Worm (Caenorhabditis elegans): ENCODE results near the gene F38C2.7.
"Not testable (repeated sequence)": the region's sequence is repeated elsewhere in the genome, so short reads cannot be mapped to it uniquely, and the experiment has no call there.

The F38C2.7 gene

DNA sequence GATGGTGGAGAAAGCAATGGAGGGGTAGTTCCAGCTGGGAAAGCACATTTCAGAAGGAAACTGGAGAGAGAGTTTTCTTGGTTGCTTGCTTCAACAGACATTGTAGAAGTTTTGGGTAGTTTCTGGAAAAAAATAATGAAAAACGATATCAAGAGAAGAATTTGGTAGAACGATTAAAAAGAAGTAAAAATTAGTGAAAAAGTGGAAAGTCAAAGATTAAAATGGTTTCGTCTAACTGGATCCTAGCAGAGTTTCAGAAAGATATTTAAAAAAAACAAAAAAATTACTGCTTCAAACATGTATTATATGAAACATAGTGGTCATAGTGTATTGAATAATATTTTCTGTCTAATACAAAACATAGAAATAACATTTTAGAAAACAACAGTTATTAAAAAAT lies at the start of gene F38C2.7:
F38C2.7 (minus strand) TSS at position 101 of the 400 bp plus-strand sequence.
- TF ChIP-seq Y55F3AM.14 (GFP tag; optimal IDR thresholded peaks at IDR 0.05) (no peak), alr-1 (tag; optimal IDR thresholded peaks at IDR 0.05) (no peak), aly-2 (tag; optimal IDR thresholded peaks at IDR 0.05) (no peak)

DNA sequence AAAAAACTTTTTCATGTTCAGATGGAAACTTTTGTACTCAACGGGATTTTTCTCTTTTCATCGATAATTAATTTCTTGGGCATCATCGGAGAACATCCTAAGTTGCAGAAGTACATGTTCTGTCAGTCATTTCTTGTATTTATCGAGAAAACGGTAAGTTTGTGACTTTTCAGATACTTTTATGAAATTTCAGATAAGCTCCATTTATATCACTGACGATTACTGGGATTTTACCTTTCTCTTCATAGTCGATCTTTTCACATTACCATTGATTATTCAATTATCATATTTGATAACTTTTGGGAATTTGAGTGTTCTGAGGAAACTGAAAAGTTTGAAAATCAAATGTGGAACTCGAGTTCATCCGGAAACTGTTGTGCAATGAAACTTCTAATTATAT lies 47.4 kb upstream of the F38C2.7 start, which contains the start of gene srz-105:
srz-105 (plus strand) TSS at position 301 of the 400 bp plus-strand sequence.
- TF ChIP-seq Y55F3AM.14 (GFP tag; optimal IDR thresholded peaks at IDR 0.05) = no peak
- no peak for TF ChIP-seq unc-39 (tag; optimal IDR thresholded peaks at IDR 0.05)
- TF ChIP-seq aly-2 (tag; optimal IDR thresholded peaks at IDR 0.05) = no peak
- TF ChIP-seq gmeb-1 (tag; optimal IDR thresholded peaks at IDR 0.05) = no peak
- no peak for TF ChIP-seq ztf-11 (tag; optimal IDR thresholded peaks at IDR 0.05)
- no peak for TF ChIP-seq unc-55 (GFP tag; optimal IDR thresholded peaks at IDR 0.05)
- TF ChIP-seq sma-3 (GFP tag; optimal IDR thresholded peaks at IDR 0.05) = no peak
- TF ChIP-seq elt-1 (tag; optimal IDR thresholded peaks at IDR 0.05) = no peak
- TF ChIP-seq ceh-16 (tag; optimal IDR thresholded peaks at IDR 0.05) = no peak
- TF ChIP-seq nhr-25 (tag; optimal IDR thresholded peaks at IDR 0.05) = no peak

DNA sequence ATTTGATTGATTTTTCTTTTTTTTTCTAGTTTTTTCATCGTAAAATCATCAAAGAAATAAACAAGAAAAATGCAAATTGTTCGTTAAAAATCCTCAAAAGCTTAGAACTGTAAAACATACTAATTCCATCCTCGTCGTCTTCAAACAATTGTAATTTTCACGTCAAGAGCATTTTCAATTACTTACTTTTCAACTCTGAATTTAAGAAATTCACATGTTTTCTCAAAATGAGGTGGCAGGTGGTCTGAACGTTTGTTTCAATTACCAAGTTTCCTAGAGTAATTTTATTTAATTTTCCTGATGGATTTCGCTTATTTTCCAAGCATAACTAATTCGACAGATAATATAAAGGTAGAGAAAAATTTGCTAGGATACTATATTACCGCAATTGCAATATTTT lies 46.2 kb upstream of the F38C2.7 start, which contains the start of gene srz-104:
srz-104 (plus strand) TSS at position 301 of the 400 bp plus-strand sequence.
- TF ChIP-seq F13H6.1 (tag; optimal IDR thresholded peaks at IDR 0.05) (no peak), mab-5 (tag; optimal IDR thresholded peaks at IDR 0.05) (no peak), R02D3.7 (tag; optimal IDR thresholded peaks at IDR 0.05) (no peak), elt-1 (tag; optimal IDR thresholded peaks at IDR 0.05) (no peak), ztf-4 (tag; optimal IDR thresholded peaks at IDR 0.05) (no peak), gmeb-1 (tag; optimal IDR thresholded peaks at IDR 0.05) (no peak), elt-3 (tag; optimal IDR thresholded peaks at IDR 0.05) (no peak)

DNA sequence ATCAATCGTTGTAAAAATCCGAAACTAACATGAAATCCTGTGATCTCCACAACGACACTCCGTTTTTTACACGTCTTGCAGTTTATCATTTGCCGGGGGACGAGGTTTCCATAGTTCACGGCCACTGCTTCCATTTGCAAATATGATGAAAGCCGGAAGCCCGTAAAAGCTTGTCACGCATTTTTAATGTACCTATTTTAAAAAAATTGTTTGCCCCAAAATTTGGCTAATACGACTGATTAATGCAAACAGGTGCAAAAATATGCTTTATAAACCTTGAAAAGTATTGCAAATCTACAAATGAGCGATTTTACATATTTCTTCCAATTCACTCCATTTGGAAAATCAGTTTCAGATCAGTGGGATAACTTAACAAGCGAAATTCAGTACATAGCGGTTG lies 43.7 kb upstream of the F38C2.7 start, which contains the start of gene srz-61:
srz-61 (plus strand) TSS at position 301 of the 400 bp plus-strand sequence.
- TF ChIP-seq nhr-237 (tag; optimal IDR thresholded peaks at IDR 0.05) = no peak
- TF ChIP-seq skn-1 (tag; optimal IDR thresholded peaks at IDR 0.05) = no peak
- no peak for TF ChIP-seq sma-3 (GFP tag; optimal IDR thresholded peaks at IDR 0.05)
- no peak for TF ChIP-seq nhr-25 (tag; optimal IDR thresholded peaks at IDR 0.05)
- no peak for TF ChIP-seq nhr-6 (tag; optimal IDR thresholded peaks at IDR 0.05)
- TF ChIP-seq zag-1 (tag; optimal IDR thresholded peaks at IDR 0.05) = no peak

DNA sequence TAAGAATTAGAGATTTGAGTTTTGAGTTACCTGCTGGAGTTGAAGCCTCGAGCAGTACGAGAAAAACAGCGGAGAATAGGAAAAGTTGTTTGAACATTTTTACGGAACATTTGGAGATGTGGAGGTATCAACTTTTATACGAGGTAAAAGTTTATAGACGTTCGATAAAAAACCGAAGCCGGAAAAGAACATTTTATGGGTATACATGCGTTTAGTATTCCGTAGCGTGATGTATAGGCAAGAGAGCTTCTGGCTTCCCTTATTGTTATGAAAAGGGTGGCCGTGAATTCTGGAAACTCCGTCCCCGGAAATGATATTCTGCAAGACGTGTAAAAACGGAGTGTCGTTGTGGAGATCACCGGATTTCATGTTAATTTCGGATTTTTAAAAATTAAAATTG lies 43.2 kb upstream of the F38C2.7 start, which contains the start of gene K03D3.5:
K03D3.5 (minus strand) TSS at position 101 of the 400 bp plus-strand sequence.
- no peak for TF ChIP-seq R02D3.7 (tag; optimal IDR thresholded peaks at IDR 0.05)
- no peak for TF ChIP-seq nhr-11 (tag; optimal IDR thresholded peaks at IDR 0.05)
- no peak for TF ChIP-seq C34F6.9 (tag; optimal IDR thresholded peaks at IDR 0.05)
- TF ChIP-seq nhr-12 (tag; optimal IDR thresholded peaks at IDR 0.05) = no peak
- TF ChIP-seq peb-1 (tag; optimal IDR thresholded peaks at IDR 0.05) = no peak
- TF ChIP-seq mbf-1 (tag; optimal IDR thresholded peaks at IDR 0.05) = no peak

DNA sequence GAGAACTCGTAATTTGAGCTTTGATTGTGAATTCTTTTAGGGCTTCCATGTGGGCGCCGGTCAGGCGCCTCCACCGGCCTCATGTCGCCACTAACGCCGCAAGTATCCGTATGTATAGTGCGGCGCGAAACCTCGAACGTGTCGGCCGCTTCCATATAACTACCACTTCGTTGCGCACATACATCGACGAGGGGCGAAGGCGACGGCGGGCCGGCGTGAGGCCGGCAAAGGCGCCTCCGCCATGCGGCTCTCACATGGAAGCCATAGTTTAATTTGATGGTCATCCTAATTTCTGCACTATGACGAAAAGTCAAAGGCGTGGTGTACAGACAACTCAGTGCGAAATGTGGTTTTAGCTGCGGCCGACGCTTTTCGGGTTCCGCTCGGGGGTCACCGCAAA lies 32.9 kb upstream of the F38C2.7 start:
- TF ChIP-seq nhr-129 (tag; optimal IDR thresholded peaks at IDR 0.05) = no peak
- TF ChIP-seq aly-2 (tag; optimal IDR thresholded peaks at IDR 0.05) = no peak
- no peak for TF ChIP-seq lin-13 (GFP tag; optimal IDR thresholded peaks at IDR 0.05)
- TF ChIP-seq ceh-16 (tag; optimal IDR thresholded peaks at IDR 0.05) = no peak
- no peak for TF ChIP-seq fos-1 (tag; optimal IDR thresholded peaks at IDR 0.05)
- TF ChIP-seq C34F6.9 (tag; optimal IDR thresholded peaks at IDR 0.05) = no peak
- no peak for TF ChIP-seq nhr-12 (tag; optimal IDR thresholded peaks at IDR 0.05)
- no peak for TF ChIP-seq R02D3.7 (tag; optimal IDR thresholded peaks at IDR 0.05)
- no peak for TF ChIP-seq unc-62 (GFP tag; optimal IDR thresholded peaks at IDR 0.05)
- TF ChIP-seq unc-39 (tag; optimal IDR thresholded peaks at IDR 0.05) = no peak
- no peak for TF ChIP-seq mdl-1 (tag; optimal IDR thresholded peaks at IDR 0.05)

DNA sequence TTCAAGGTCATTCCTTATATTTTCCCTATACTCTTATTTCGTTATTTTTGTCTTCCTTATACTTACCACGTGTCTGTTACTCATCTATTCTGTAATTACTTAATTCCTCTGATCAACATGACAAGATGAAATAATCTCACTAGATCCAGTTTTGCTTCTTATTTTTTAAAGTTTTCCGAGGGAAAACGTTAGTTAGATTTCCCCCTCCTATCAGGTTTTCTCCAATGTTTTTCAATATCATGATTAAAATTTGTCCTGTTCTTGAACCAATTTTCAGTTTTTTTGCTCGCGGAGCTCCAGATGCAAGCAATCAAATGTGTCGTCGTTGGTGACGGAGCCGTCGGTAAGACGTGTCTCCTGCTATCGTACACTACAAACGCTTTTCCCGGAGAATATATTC lies 30.7 kb upstream of the F38C2.7 start, which contains the start of gene rac-2:
rac-2 (plus strand) TSS at position 301 of the 400 bp plus-strand sequence.
- TF ChIP-seq C34F6.9, sem-4, nhr-6 (tag; optimal IDR thresholded peaks at IDR 0.05): not testable (repeated sequence)

Data from whole organism, L2 larva.